Worm (Caenorhabditis elegans) whole organism, L2 larva: Measurements from ENCODE around the gene dph-7.
A peak's percentile ranks its signal among the peaks of the same experiment; 100 is the strongest.

ENCODE experiments used
- C34F6.9 ChIP-seq: fragments of 150-350 bp; optimal IDR thresholded peaks from 2 replicates; lab custom pipeline; 2014; ENCODE audit warnings: missing biosample characterization, missing genetic modification characterization
- F13H6.1 ChIP-seq: sonication (generic microtip); optimal IDR thresholded peaks from 2 replicates; lab custom pipeline; 2016; ENCODE audit warnings: missing genetic modification characterization, missing compliant biosample characterization
- R02D3.7 ChIP-seq: fragments of 150-350 bp; optimal IDR thresholded peaks from 2 replicates; lab custom pipeline; 2014; ENCODE audit warnings: missing biosample characterization, missing genetic modification characterization
- Y55F3AM.14 ChIP-seq: fragments of 200-800 bp; sonication (Bioruptor generic); optimal IDR thresholded peaks from 2 replicates; lab custom pipeline; 2018; ENCODE audit warnings: mild to moderate bottlenecking, missing genetic modification characterization, missing compliant biosample characterization
- ZK546.5 ChIP-seq: sonication (generic microtip); optimal IDR thresholded peaks from 2 replicates; lab custom pipeline; 2017; ENCODE audit warnings: missing biosample characterization, missing genetic modification characterization
- alr-1 ChIP-seq: fragments of 150-350 bp; optimal IDR thresholded peaks from 2 replicates; lab custom pipeline; 2014; ENCODE audit warnings: missing biosample characterization, missing genetic modification characterization
- aly-2 ChIP-seq: fragments of 150-350 bp; optimal IDR thresholded peaks from 2 replicates; lab custom pipeline; 2014; ENCODE audit warnings: missing biosample characterization, missing genetic modification characterization
- ama-1 ChIP-seq: fragments of 150-350 bp; optimal IDR thresholded peaks from 2 replicates; lab custom pipeline; 2018; ENCODE audit warnings: inconsistent platforms
- blmp-1 ChIP-seq: sonication (generic microtip); optimal IDR thresholded peaks from 2 replicates; lab custom pipeline; 2017; ENCODE audit warnings: missing genetic modification characterization, mild to moderate bottlenecking, missing compliant biosample characterization, antibody characterized with exemption, moderate library complexity; ENCODE audit not compliant: insufficient read depth
- ceh-16 ChIP-seq: fragments of 150-350 bp; optimal IDR thresholded peaks from 2 replicates; lab custom pipeline; 2014; ENCODE audit warnings: missing biosample characterization, missing genetic modification characterization
- ceh-82 ChIP-seq: fragments of 150-350 bp; optimal IDR thresholded peaks from 2 replicates; lab custom pipeline; 2014; ENCODE audit warnings: missing biosample characterization, missing genetic modification characterization
- crh-2 ChIP-seq: sonication (generic microtip); optimal IDR thresholded peaks from 2 replicates; lab custom pipeline; 2017; ENCODE audit warnings: missing biosample characterization, missing genetic modification characterization
- dmd-4 ChIP-seq: sonication (generic microtip); optimal IDR thresholded peaks from 2 replicates; lab custom pipeline; 2017; ENCODE audit warnings: missing biosample characterization, missing genetic modification characterization
- egl-27 ChIP-seq: sonication (generic microtip); optimal IDR thresholded peaks from 3 replicates; lab custom pipeline; 2017; ENCODE audit warnings: missing biosample characterization, missing genetic modification reagents, missing genetic modification characterization
- elt-3 ChIP-seq: sonication (generic microtip); optimal IDR thresholded peaks from 2 replicates; lab custom pipeline; 2017; ENCODE audit warnings: missing biosample characterization, missing genetic modification characterization
- fos-1 ChIP-seq: fragments of 150-350 bp; optimal IDR thresholded peaks from 2 replicates; lab custom pipeline; 2014; ENCODE audit warnings: missing biosample characterization, missing genetic modification characterization
- gmeb-1 ChIP-seq: fragments of 150-350 bp; optimal IDR thresholded peaks from 2 replicates; lab custom pipeline; 2014; ENCODE audit warnings: missing biosample characterization, missing genetic modification characterization
- lin-11 ChIP-seq: fragments of 150-350 bp; sonication (generic microtip); optimal IDR thresholded peaks from 2 replicates; lab custom pipeline; 2014; ENCODE audit warnings: missing biosample characterization, missing genetic modification characterization, inconsistent platforms, mixed read lengths
- lin-39 ChIP-seq: fragments of 150-350 bp; optimal IDR thresholded peaks from 2 replicates; lab custom pipeline; 2014; ENCODE audit warnings: missing biosample characterization, missing genetic modification reagents, missing genetic modification characterization
- lsy-2 ChIP-seq, 2 experiments: fragments of 150-350 bp in 1 of 2; sonication (generic microtip) in 1 of 2; optimal IDR thresholded peaks; 2 replicates each; lab custom pipeline; 2014 to 2017; ENCODE audit warnings: missing biosample characterization in 2 of 2, missing genetic modification characterization in 2 of 2
- mab-5 ChIP-seq: fragments of 150-350 bp; optimal IDR thresholded peaks from 2 replicates; lab custom pipeline; 2014; ENCODE audit warnings: missing biosample characterization, missing genetic modification characterization
- mbf-1 ChIP-seq: sonication (generic microtip); optimal IDR thresholded peaks from 2 replicates; lab custom pipeline; 2017; ENCODE audit warnings: missing biosample characterization, missing genetic modification characterization
- mdl-1 ChIP-seq, 2 experiments: fragments of 150-350 bp in 1 of 2; sonication (generic microtip) in 1 of 2; optimal IDR thresholded peaks; 2 replicates each; lab custom pipeline; 2017; ENCODE audit warnings: missing biosample characterization in 2 of 2, missing genetic modification characterization in 2 of 2
- nhr-10 ChIP-seq: sonication (generic microtip); optimal IDR thresholded peaks from 2 replicates; lab custom pipeline; 2017; ENCODE audit warnings: missing biosample characterization, missing genetic modification characterization
- nhr-11 ChIP-seq: fragments of 150-350 bp; optimal IDR thresholded peaks from 2 replicates; lab custom pipeline; 2014; ENCODE audit warnings: missing biosample characterization, missing genetic modification characterization
- nhr-12 ChIP-seq: fragments of 150-350 bp; optimal IDR thresholded peaks from 2 replicates; lab custom pipeline; 2014; ENCODE audit warnings: missing biosample characterization, missing genetic modification characterization
- nhr-129 ChIP-seq: fragments of 150-350 bp; optimal IDR thresholded peaks from 2 replicates; lab custom pipeline; 2014; ENCODE audit warnings: missing biosample characterization, missing genetic modification characterization
- nhr-23 ChIP-seq: fragments of 150-350 bp; optimal IDR thresholded peaks from 2 replicates; lab custom pipeline; 2014; ENCODE audit warnings: missing biosample characterization, missing genetic modification reagents, missing genetic modification characterization
- nhr-237 ChIP-seq: fragments of 150-350 bp; optimal IDR thresholded peaks from 2 replicates; lab custom pipeline; 2014; ENCODE audit warnings: missing biosample characterization, missing genetic modification characterization
- nhr-25 ChIP-seq: fragments of 150-350 bp; sonication (generic microtip); optimal IDR thresholded peaks from 3 replicates; lab custom pipeline; 2014; ENCODE audit warnings: missing biosample characterization, missing genetic modification characterization
- nhr-6 ChIP-seq: fragments of 150-350 bp; optimal IDR thresholded peaks from 2 replicates; lab custom pipeline; 2014; ENCODE audit warnings: missing biosample characterization, missing genetic modification characterization
- nhr-77 ChIP-seq: fragments of 150-350 bp; optimal IDR thresholded peaks from 2 replicates; lab custom pipeline; 2014; ENCODE audit warnings: missing biosample characterization, missing genetic modification characterization
- sem-4 ChIP-seq: fragments of 150-350 bp; optimal IDR thresholded peaks from 2 replicates; lab custom pipeline; 2014; ENCODE audit warnings: missing biosample characterization, missing genetic modification reagents, missing genetic modification characterization
- skn-1 ChIP-seq: sonication (generic microtip); optimal IDR thresholded peaks from 2 replicates; lab custom pipeline; 2017; ENCODE audit warnings: missing biosample characterization, missing genetic modification characterization
- sma-9 ChIP-seq, 2 experiments: fragments of 150-350 bp in 1 of 2; sonication (generic microtip) in 1 of 2; optimal IDR thresholded peaks; 2 replicates each; lab custom pipeline; 2014 to 2016; ENCODE audit warnings: missing genetic modification characterization in 2 of 2, mild to moderate bottlenecking in 1 of 2, missing biosample characterization in 1 of 2, missing compliant biosample characterization in 1 of 2, missing genetic modification reagents in 1 of 2, moderate library complexity in 1 of 2
- snpc-4 ChIP-seq: fragments of 150-350 bp; optimal IDR thresholded peaks from 2 replicates; lab custom pipeline; 2014; ENCODE audit warnings: missing biosample characterization, missing genetic modification characterization
- unc-39 ChIP-seq: fragments of 150-350 bp; optimal IDR thresholded peaks from 2 replicates; lab custom pipeline; 2014; ENCODE audit warnings: missing biosample characterization, missing genetic modification characterization
- unc-55 ChIP-seq: fragments of 150-350 bp; sonication (generic microtip); optimal IDR thresholded peaks from 3 replicates; lab custom pipeline; 2014; ENCODE audit warnings: missing biosample characterization, missing genetic modification reagents, missing genetic modification characterization
- unc-62 ChIP-seq: fragments of 150-350 bp; optimal IDR thresholded peaks from 2 replicates; lab custom pipeline; 2014; ENCODE audit warnings: missing biosample characterization, missing genetic modification reagents, missing genetic modification characterization
- zag-1 ChIP-seq: fragments of 150-350 bp; optimal IDR thresholded peaks from 2 replicates; lab custom pipeline; 2014; ENCODE audit warnings: missing biosample characterization, missing genetic modification characterization
- ztf-1 ChIP-seq: fragments of 200-800 bp; sonication (Bioruptor generic); conservative IDR thresholded peaks from 2 replicates; pipeline ENCODE4 v1.3.6; 2022; ENCODE audit warnings: missing genetic modification characterization, missing compliant biosample characterization
- ztf-11 ChIP-seq: sonication (generic microtip); optimal IDR thresholded peaks from 2 replicates; lab custom pipeline; 2017; ENCODE audit warnings: missing biosample characterization, missing genetic modification characterization
- ztf-4 ChIP-seq: fragments of 150-350 bp; optimal IDR thresholded peaks from 2 replicates; lab custom pipeline; 2014; ENCODE audit warnings: missing biosample characterization, missing genetic modification characterization

dph-7 gene

DNA sequence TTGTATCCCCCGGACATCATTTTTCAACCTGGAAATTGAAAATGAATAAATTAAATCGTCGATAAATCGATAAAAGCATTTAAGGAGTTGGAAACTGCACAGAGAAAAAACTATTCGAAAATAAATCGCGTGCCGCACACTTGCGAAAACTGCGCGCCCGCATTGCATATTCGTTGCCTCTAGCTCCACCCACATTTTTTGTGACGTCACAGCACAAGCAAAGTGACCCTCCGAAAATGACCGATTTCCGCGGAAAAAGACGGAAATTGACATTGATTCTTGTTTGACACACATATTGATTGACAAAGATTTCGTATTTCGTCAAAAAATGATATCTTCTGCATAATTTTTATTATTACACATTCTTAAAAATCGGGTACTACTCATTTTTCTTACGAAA lies 46.1 kb upstream of the dph-7 start, which contains the start of gene cpf-2 (continued):
- TF ChIP-seq nhr-77 (tag; lab: Kevin White, UChicago) = peak; percentile 8
- no peak for TF ChIP-seq dmd-4
- peak; percentile 39 for TF ChIP-seq skn-1 (tag; lab: Kevin White, UChicago)
- no peak for TF ChIP-seq nhr-12 (tag; lab: Kevin White, UChicago)
- peak; percentile 82 for TF ChIP-seq crh-2 (tag; lab: Kevin White, UChicago)
- TF ChIP-seq nhr-129 (tag; lab: Kevin White, UChicago) = peak; percentile 84
- TF ChIP-seq nhr-6 (tag; lab: Kevin White, UChicago) = peak; percentile 43
- peak; percentile 82 for TF ChIP-seq lin-11

- peak; percentile 25 for TF ChIP-seq Y55F3AM.14 (GFP tag; lab: Kevin White, UChicago)
- no peak for TF ChIP-seq aly-2 (tag; lab: Kevin White, UChicago)
- TF ChIP-seq mbf-1 = no peak
- TF ChIP-seq fos-1 (tag; lab: Kevin White, UChicago) = no peak
- no peak for TF ChIP-seq nhr-25 (tag; lab: Kevin White, UChicago)
- peak; percentile 57 for TF ChIP-seq zag-1 (tag; lab: Kevin White, UChicago)
- peak; percentile 3 for TF ChIP-seq sem-4
- TF ChIP-seq elt-3 = no peak
- TF ChIP-seq R02D3.7 (tag; lab: Kevin White, UChicago) = no peak
- TF ChIP-seq nhr-77 (tag; lab: Kevin White, UChicago) = no peak
- TF ChIP-seq lin-39 (tag; lab: Kevin White, UChicago) = no peak
- TF ChIP-seq nhr-23 = no peak
- TF ChIP-seq F13H6.1 (tag; lab: Kevin White, UChicago) = no peak
- peak; percentile 79 for TF ChIP-seq C34F6.9
- TF ChIP-seq nhr-129 (tag; lab: Kevin White, UChicago) = peak; percentile 8
- peak in 1 of 2 experiments; percentile 54 for TF ChIP-seq lsy-2 (tag; optimal IDR thresholded peaks at IDR 0.05; lab: Kevin White, UChicago)
- no peak for TF ChIP-seq snpc-4 (tag; lab: Kevin White, UChicago)
- TF ChIP-seq unc-55 (GFP tag; lab: Kevin White, UChicago) = peak; percentile 84
- TF ChIP-seq crh-2 (tag; lab: Kevin White, UChicago) = no peak
- TF ChIP-seq nhr-6 (tag; lab: Kevin White, UChicago) = no peak
- TF ChIP-seq ceh-16 (tag; lab: Kevin White, UChicago) = no peak
- peak in 1 of 2 experiments; percentile 2 for TF ChIP-seq mdl-1 (tag; optimal IDR thresholded peaks at IDR 0.05; lab: Kevin White, UChicago)
These were observed 44.0 kb upstream of the dph-7 start for ce11 chrIII:13270896-13271295.

ce11 chrIII:13272227-13272626 lies 42.7 kb upstream of the dph-7 start:
- TF ChIP-seq nhr-25 (tag; lab: Kevin White, UChicago) (no peak), unc-39 (tag; lab: Kevin White, UChicago) (no peak), nhr-129 (tag; lab: Kevin White, UChicago) (no peak), fos-1 (tag; lab: Kevin White, UChicago) (no peak), nhr-237 (no peak), lsy-2 (tag; optimal IDR thresholded peaks at IDR 0.05; lab: Kevin White, UChicago) (no peak)

- peak; percentile 12 for TF ChIP-seq sma-9 (GFP tag; optimal IDR thresholded peaks at IDR 0.05; lab: Kevin White, UChicago)
- no peak for TF ChIP-seq sma-9 (tag; optimal IDR thresholded peaks at IDR 0.05; lab: Kevin White, UChicago)
- TF ChIP-seq mab-5 (tag; lab: Kevin White, UChicago) = peak; percentile 19
- no peak for TF ChIP-seq blmp-1
- peak; percentile 69 for TF ChIP-seq unc-55 (GFP tag; lab: Kevin White, UChicago)
These were observed 42.1 kb upstream of the dph-7 start for ce11 chrIII:13272788-13273187.

DNA sequence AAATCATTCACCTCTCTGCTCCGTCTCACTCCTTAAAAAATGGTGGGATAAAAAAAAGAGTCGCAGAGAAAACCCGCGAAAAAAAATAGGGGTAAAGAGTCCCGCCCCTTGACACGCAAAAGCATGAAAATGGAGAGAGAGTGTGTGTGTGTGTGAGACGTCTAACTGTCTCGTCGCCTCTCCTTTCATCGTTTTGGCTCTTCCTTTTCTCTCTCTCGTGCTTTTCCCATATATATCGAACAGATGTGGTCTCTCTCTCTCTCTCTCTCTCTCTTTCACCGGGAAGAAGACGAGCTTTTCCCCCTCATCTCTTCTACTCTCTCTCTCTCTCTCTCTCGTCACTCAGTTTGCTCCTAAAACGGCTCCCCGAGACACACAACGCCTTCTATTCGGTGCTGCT lies 39.1 kb upstream of the dph-7 start:
- TF ChIP-seq Y55F3AM.14 (GFP tag; lab: Kevin White, UChicago) (peak; percentile 74), fos-1 (tag; lab: Kevin White, UChicago) (peak; percentile 69), lsy-2 (tag; optimal IDR thresholded peaks at IDR 0.05; lab: Kevin White, UChicago) (peak; percentile 4 to 76), nhr-10 (tag; lab: Kevin White, UChicago) (no peak), unc-62 (GFP tag; lab: Kevin White, UChicago) (no peak), nhr-12 (tag; lab: Kevin White, UChicago) (no peak), snpc-4 (tag; lab: Kevin White, UChicago) (peak; percentile 35), crh-2 (tag; lab: Kevin White, UChicago) (peak; percentile 83), skn-1 (tag; lab: Kevin White, UChicago) (peak; percentile 38), mdl-1 (tag; optimal IDR thresholded peaks at IDR 0.05; lab: Kevin White, UChicago) (peak; percentile 63 to 67), alr-1 (tag; lab: Kevin White, UChicago) (no peak), C34F6.9 (peak; percentile 89), ZK546.5 (tag; lab: Kevin White, UChicago) (peak; percentile 2), lin-11 (peak; percentile 2), sem-4 (peak; percentile 74), gmeb-1 (tag; lab: Kevin White, UChicago) (no peak), lin-39 (tag; lab: Kevin White, UChicago) (no peak), ama-1 (lab: Kevin White, UChicago) (no peak), nhr-11 (no peak), mbf-1 (no peak), ztf-11 (tag; lab: Kevin White, UChicago) (no peak), nhr-77 (tag; lab: Kevin White, UChicago) (no peak), ztf-4 (peak; percentile 17), ceh-16 (tag; lab: Kevin White, UChicago) (no peak), nhr-129 (tag; lab: Kevin White, UChicago) (peak; percentile 84), egl-27 (tag; lab: Kevin White, UChicago) (peak; percentile 47), ztf-1 (0 out of 2 replicates have a peak, but pooled peaks have one; percentile 74), ceh-82 (tag; lab: Kevin White, UChicago) (no peak)
